Fruit fly (Drosophila melanogaster): ENCODE data around the gene ntc.

dm6 chr3L:3758603-3759002 lies 47.7 kb downstream of the ntc start:
- TF ChIP-seq Vsx2 (GFP tag; optimal IDR thresholded peaks at IDR 0.05; ENCODE audit: partially characterized antibody): no peak
- TF ChIP-seq Abd-B (GFP tag; optimal IDR thresholded peaks at IDR 0.05): no peak
- TF ChIP-seq N (GFP tag; optimal IDR thresholded peaks at IDR 0.05): no peak
- no peak for TF ChIP-seq CG9705 (GFP tag; optimal IDR thresholded peaks at IDR 0.05)
- TF ChIP-seq sage (GFP tag; optimal IDR thresholded peaks at IDR 0.05): no peak
- no peak for TF ChIP-seq ey (GFP tag; optimal IDR thresholded peaks at IDR 0.05)
- no peak for TF ChIP-seq pan (optimal IDR thresholded peaks at IDR 0.05)
- TF ChIP-seq Hr83 (GFP tag; optimal IDR thresholded peaks at IDR 0.05; ENCODE audit: poor library complexity, severe bottlenecking): no peak

Data from whole organism, wandering third instar larva.